Worm (Caenorhabditis elegans): Measurements from ENCODE around the gene srsx-11.

srsx-11 gene

ce11 chrV:4979060-4979459 lies at the start of gene srsx-11:
TSS of gene srsx-11 (minus strand) at chrV:4979160.
- TF ChIP-seq lin-39 (tag; optimal IDR thresholded peaks at IDR 0.05) (no peak), nhr-25 (tag; optimal IDR thresholded peaks at IDR 0.05) (no peak), zag-1 (tag; optimal IDR thresholded peaks at IDR 0.05) (no peak), sem-4 (tag; optimal IDR thresholded peaks at IDR 0.05) (no peak), mbf-1 (tag; optimal IDR thresholded peaks at IDR 0.05) (no peak), ztf-4 (tag; optimal IDR thresholded peaks at IDR 0.05) (no peak), ztf-11 (tag; optimal IDR thresholded peaks at IDR 0.05) (no peak)

ce11 chrV:5027640-5028039 lies 48.7 kb upstream of the srsx-11 start, which contains the start of gene cpt-4:
TSS of gene cpt-4 (minus strand) at chrV:5027723.
- TF ChIP-seq ztf-11 (tag; optimal IDR thresholded peaks at IDR 0.05) (no peak), Y55F3AM.14 (GFP tag; optimal IDR thresholded peaks at IDR 0.05) (peak; percentile 58), ztf-1 (GFP tag; conservative IDR thresholded peaks at IDR 0.05) (no peak), F13H6.1 (tag; optimal IDR thresholded peaks at IDR 0.05) (peak; percentile 25), snpc-4 (tag; optimal IDR thresholded peaks at IDR 0.05) (no peak), fos-1 (tag; optimal IDR thresholded peaks at IDR 0.05) (peak; percentile 92), unc-62 (GFP tag; optimal IDR thresholded peaks at IDR 0.05) (no peak), sma-9 (GFP tag; optimal IDR thresholded peaks at IDR 0.05) (peak; percentile 80), sma-9 (tag; optimal IDR thresholded peaks at IDR 0.05) (no peak), mdl-1 (tag; optimal IDR thresholded peaks at IDR 0.05) (peak; percentile 10 to 24), nhr-21 (tag; optimal IDR thresholded peaks at IDR 0.05) (peak; percentile 10), nhr-10 (tag; optimal IDR thresholded peaks at IDR 0.05) (no peak), crh-2 (tag; optimal IDR thresholded peaks at IDR 0.05) (peak; percentile 47), nhr-77 (tag; optimal IDR thresholded peaks at IDR 0.05) (no peak)

ce11 chrV:5026438-5026837 lies 47.5 kb upstream of the srsx-11 start:
- TF ChIP-seq sma-9 (GFP tag; optimal IDR thresholded peaks at IDR 0.05), result peak; percentile 5
- no peak for TF ChIP-seq sma-9 (tag; optimal IDR thresholded peaks at IDR 0.05)
- TF ChIP-seq crh-2 (tag; optimal IDR thresholded peaks at IDR 0.05), result peak; percentile 44
- TF ChIP-seq unc-62 (GFP tag; optimal IDR thresholded peaks at IDR 0.05), result no peak
- TF ChIP-seq sem-4 (tag; optimal IDR thresholded peaks at IDR 0.05), result no peak
- peak; percentile 11 for TF ChIP-seq Y55F3AM.14 (GFP tag; optimal IDR thresholded peaks at IDR 0.05)
- TF ChIP-seq fos-1 (tag; optimal IDR thresholded peaks at IDR 0.05), result peak; percentile 92
- TF ChIP-seq F13H6.1 (tag; optimal IDR thresholded peaks at IDR 0.05), result peak; percentile 22

ce11 chrV:5023355-5023754 lies 44.4 kb upstream of the srsx-11 start:
- no peak for TF ChIP-seq dmd-4 (tag; optimal IDR thresholded peaks at IDR 0.05)
- no peak for TF ChIP-seq egl-27 (tag; optimal IDR thresholded peaks at IDR 0.05)
- no peak for TF ChIP-seq lin-39 (tag; optimal IDR thresholded peaks at IDR 0.05)
- no peak for TF ChIP-seq nhr-12 (tag; optimal IDR thresholded peaks at IDR 0.05)
- TF ChIP-seq unc-39 (tag; optimal IDR thresholded peaks at IDR 0.05), result no peak
- no peak for TF ChIP-seq lin-13 (GFP tag; optimal IDR thresholded peaks at IDR 0.05)
- no peak for TF ChIP-seq R02D3.7 (tag; optimal IDR thresholded peaks at IDR 0.05)
- TF ChIP-seq C34F6.9 (tag; optimal IDR thresholded peaks at IDR 0.05), result no peak
- TF ChIP-seq mdl-1 (tag; optimal IDR thresholded peaks at IDR 0.05), result no peak
- no peak for TF ChIP-seq mbf-1 (tag; optimal IDR thresholded peaks at IDR 0.05)
- TF ChIP-seq ceh-16 (tag; optimal IDR thresholded peaks at IDR 0.05), result no peak
- TF ChIP-seq crh-2 (tag; optimal IDR thresholded peaks at IDR 0.05), result no peak
- no peak for TF ChIP-seq unc-62 (GFP tag; optimal IDR thresholded peaks at IDR 0.05)
- no peak for TF ChIP-seq nhr-10 (tag; optimal IDR thresholded peaks at IDR 0.05)
- TF ChIP-seq zag-1 (tag; optimal IDR thresholded peaks at IDR 0.05), result no peak
- no peak for TF ChIP-seq ztf-4 (tag; optimal IDR thresholded peaks at IDR 0.05)

DNA sequence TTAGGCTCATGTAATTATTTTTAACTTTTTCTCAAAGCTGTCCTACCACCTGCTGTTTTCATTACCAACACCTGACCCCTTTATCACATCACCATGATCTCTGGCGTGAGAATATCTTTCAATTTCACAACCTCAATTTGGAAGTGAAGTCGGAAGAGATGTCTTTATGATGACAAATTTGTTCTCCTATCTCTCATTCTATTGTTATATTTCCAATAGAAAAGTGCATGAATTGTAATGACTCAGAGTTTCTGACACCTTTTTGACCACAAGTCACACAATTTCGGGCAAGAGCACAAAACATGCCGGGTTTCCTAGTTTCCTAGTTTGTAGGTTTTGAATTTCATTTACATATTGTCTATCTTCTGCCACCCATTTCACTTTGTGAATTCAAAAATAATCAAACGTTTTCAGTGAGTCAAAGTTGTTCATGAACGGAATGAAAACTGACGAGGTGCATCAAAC lies 39.9 kb upstream of the srsx-11 start, which contains the start of gene srr-4:
TSS of gene srr-4 (plus strand) at position 415 of the 465 bp plus-strand sequence.
- TF ChIP-seq F13H6.1 (tag; optimal IDR thresholded peaks at IDR 0.05) (no peak), ZK546.5 (tag; optimal IDR thresholded peaks at IDR 0.05) (no peak), ceh-16 (tag; optimal IDR thresholded peaks at IDR 0.05) (no peak), elt-1 (tag; optimal IDR thresholded peaks at IDR 0.05) (no peak), gmeb-1 (tag; optimal IDR thresholded peaks at IDR 0.05) (no peak), fos-1 (tag; optimal IDR thresholded peaks at IDR 0.05) (peak; percentile 66), nhr-77 (tag; optimal IDR thresholded peaks at IDR 0.05) (no peak), elt-3 (tag; optimal IDR thresholded peaks at IDR 0.05) (no peak), nhr-25 (tag; optimal IDR thresholded peaks at IDR 0.05) (no peak), lin-11 (tag; optimal IDR thresholded peaks at IDR 0.05) (no peak), unc-55 (GFP tag; optimal IDR thresholded peaks at IDR 0.05) (no peak), alr-1 (tag; optimal IDR thresholded peaks at IDR 0.05) (no peak), unc-62 (GFP tag; optimal IDR thresholded peaks at IDR 0.05) (no peak), nhr-129 (tag; optimal IDR thresholded peaks at IDR 0.05) (no peak), sma-9 (GFP tag; optimal IDR thresholded peaks at IDR 0.05) (peak; percentile 18), sma-9 (tag; optimal IDR thresholded peaks at IDR 0.05) (no peak), nhr-10 (tag; optimal IDR thresholded peaks at IDR 0.05) (no peak), skn-1 (tag; optimal IDR thresholded peaks at IDR 0.05) (peak; percentile 39), egl-27 (tag; optimal IDR thresholded peaks at IDR 0.05) (no peak)

Data from whole organism, L2 larva.